Worm (Caenorhabditis elegans): ENCODE results near the gene F13A2.4.

ce11 chrV:4414613-4415071 lies 14.6 kb upstream of the F13A2.4 start, which contains the start of gene grl-5:
- no peak for TF ChIP-seq F13C5.2 (tag; optimal IDR thresholded peaks at IDR 0.05)
- no peak for TF ChIP-seq hnd-1 (tag; optimal IDR thresholded peaks at IDR 0.05)
- TF ChIP-seq aly-1 (tag; optimal IDR thresholded peaks at IDR 0.05): no peak
- no peak for TF ChIP-seq tbx-37 (GFP tag; conservative IDR thresholded peaks at IDR 0.05)
- TF ChIP-seq hmbx-1 (tag; optimal IDR thresholded peaks at IDR 0.05): no peak
- no peak for TF ChIP-seq flt-1 (GFP tag; IDR thresholded peaks at IDR 0.05)
- TF ChIP-seq tra-4 (tag; optimal IDR thresholded peaks at IDR 0.05): no peak
- TF ChIP-seq ama-1 (optimal IDR thresholded peaks at IDR 0.05): no peak
- TF ChIP-seq hmg-4 (GFP tag; optimal IDR thresholded peaks at IDR 0.05): no peak
- no peak for TF ChIP-seq ceh-36 (tag; optimal IDR thresholded peaks at IDR 0.05)
- no peak for TF ChIP-seq scrt-1 (GFP tag; IDR thresholded peaks at IDR 0.05)
- no peak for TF ChIP-seq ceh-13 (GFP tag; optimal IDR thresholded peaks at IDR 0.05)
- TF ChIP-seq sea-1 (GFP tag; conservative IDR thresholded peaks at IDR 0.05): no peak
